Worm (Caenorhabditis elegans) whole organism, L3 larva: Measurements from ENCODE around the gene F35B3.3.

ENCODE experiments used
- R02D3.7 ChIP-seq: fragments of 150-350 bp; optimal IDR thresholded peaks from 2 replicates; lab custom pipeline; 2014; ENCODE audit warnings: missing biosample characterization, missing genetic modification characterization
- ama-1 ChIP-seq: fragments of 150-350 bp; optimal IDR thresholded peaks from 2 replicates; lab custom pipeline; 2018
- egl-27 ChIP-seq: sonication (generic microtip); optimal IDR thresholded peaks from 4 replicates; lab custom pipeline; 2017; ENCODE audit warnings: missing biosample characterization, missing genetic modification reagents, missing genetic modification characterization
- egl-5 ChIP-seq: fragments of 150-350 bp; optimal IDR thresholded peaks from 2 replicates; lab custom pipeline; 2017; ENCODE audit warnings: missing biosample characterization, missing genetic modification reagents, missing genetic modification characterization, inconsistent platforms
- elt-1 ChIP-seq: fragments of 150-350 bp; optimal IDR thresholded peaks from 2 replicates; lab custom pipeline; 2014; ENCODE audit warnings: missing biosample characterization, missing genetic modification characterization
- fkh-10 ChIP-seq: sonication (generic microtip); optimal IDR thresholded peaks from 2 replicates; lab custom pipeline; 2017; ENCODE audit warnings: missing biosample characterization, missing genetic modification reagents, missing genetic modification characterization
- nhr-11 ChIP-seq: fragments of 150-350 bp; optimal IDR thresholded peaks from 2 replicates; lab custom pipeline; 2014; ENCODE audit warnings: missing biosample characterization, missing genetic modification characterization
- nhr-23 ChIP-seq: fragments of 150-350 bp; optimal IDR thresholded peaks from 2 replicates; lab custom pipeline; 2014; ENCODE audit warnings: missing biosample characterization, missing genetic modification reagents, missing genetic modification characterization
- nhr-237 ChIP-seq: fragments of 150-350 bp; optimal IDR thresholded peaks from 2 replicates; lab custom pipeline; 2014; ENCODE audit warnings: missing biosample characterization, missing genetic modification characterization
- skn-1 ChIP-seq: fragments of 150-350 bp; optimal IDR thresholded peaks from 2 replicates; lab custom pipeline; 2014; ENCODE audit warnings: missing biosample characterization, missing genetic modification characterization
- snpc-4 ChIP-seq: fragments of 150-350 bp; optimal IDR thresholded peaks from 2 replicates; lab custom pipeline; 2014; ENCODE audit warnings: missing biosample characterization, missing genetic modification characterization
- tbx-2 ChIP-seq: sonication (generic microtip); optimal IDR thresholded peaks from 2 replicates; lab custom pipeline; 2016; ENCODE audit warnings: mild to moderate bottlenecking, missing genetic modification characterization, missing compliant biosample characterization
- unc-62 ChIP-seq: fragments of 150-350 bp; sonication (generic microtip); optimal IDR thresholded peaks from 4 replicates; lab custom pipeline; 2014; ENCODE audit warnings: missing biosample characterization, missing genetic modification reagents, missing genetic modification characterization
- zag-1 ChIP-seq: fragments of 150-350 bp; optimal IDR thresholded peaks from 2 replicates; lab custom pipeline; 2014; ENCODE audit warnings: missing biosample characterization, missing genetic modification characterization

ce11 chrX:17042946-17043345 is 29.7 kb downstream of the F35B3.3 start, which contains the start of gene F35B3.7:
- no peak for TF ChIP-seq elt-1 (tag; lab: Kevin White, UChicago)
- TF ChIP-seq unc-62 (GFP tag; lab: Kevin White, UChicago): no peak
- peak; percentile 48 for TF ChIP-seq egl-5 (tag; lab: Kevin White, UChicago)
- no peak for TF ChIP-seq ama-1
- TF ChIP-seq fkh-10 (GFP tag; lab: Kevin White, UChicago): no peak
- no peak for TF ChIP-seq nhr-23 (tag; lab: Kevin White, UChicago)
- no peak for TF ChIP-seq nhr-237 (tag; lab: Kevin White, UChicago)
- no peak for TF ChIP-seq skn-1 (tag; lab: Kevin White, UChicago)
- TF ChIP-seq R02D3.7 (tag; lab: Kevin White, UChicago): no peak
- no peak for TF ChIP-seq snpc-4 (tag; lab: Kevin White, UChicago)
- TF ChIP-seq nhr-11 (tag; lab: Kevin White, UChicago): peak; percentile 33
- TF ChIP-seq tbx-2: no peak
- TF ChIP-seq zag-1 (tag; lab: Kevin White, UChicago): no peak
- TF ChIP-seq egl-27 (tag; lab: Kevin White, UChicago): no peak
